Worm (Caenorhabditis elegans) whole organism, mixed stage, embryonic: ENCODE measurements around the gene twk-39.

Source experiments
- blmp-1 ChIP-seq: fragments of 150-350 bp; optimal IDR thresholded peaks from 2 replicates; lab custom pipeline; 2014; ENCODE audit warnings: missing biosample characterization, missing genetic modification characterization
- ces-1 ChIP-seq: fragments of 150-350 bp; optimal IDR thresholded peaks from 2 replicates; lab custom pipeline; 2014; ENCODE audit warnings: missing biosample characterization, missing genetic modification reagents, missing genetic modification characterization
- drap-1 ChIP-seq: fragments of 200-800 bp; sonication (Bioruptor generic); optimal IDR thresholded peaks from 3 replicates; lab custom pipeline; 2018; ENCODE audit warnings: mild to moderate bottlenecking, missing genetic modification characterization, missing compliant biosample characterization
- elt-1 ChIP-seq: sonication (generic microtip); optimal IDR thresholded peaks from 2 replicates; lab custom pipeline; 2017; ENCODE audit warnings: missing genetic modification characterization, mild to moderate bottlenecking, missing compliant biosample characterization, antibody characterized with exemption, moderate library complexity, borderline replicate concordance; ENCODE audit not compliant: insufficient read depth
- elt-3 ChIP-seq: fragments of 150-350 bp; optimal IDR thresholded peaks from 2 replicates; lab custom pipeline; 2014; ENCODE audit warnings: missing biosample characterization, missing genetic modification characterization
- lin-13 ChIP-seq: fragments of 150-350 bp; optimal IDR thresholded peaks from 2 replicates; lab custom pipeline; 2014; ENCODE audit warnings: missing biosample characterization, missing genetic modification characterization
- mab-5 ChIP-seq: fragments of 150-350 bp; optimal IDR thresholded peaks from 2 replicates; lab custom pipeline; 2014; ENCODE audit warnings: missing biosample characterization, missing genetic modification characterization
- nhr-12 ChIP-seq: fragments of 150-350 bp; optimal IDR thresholded peaks from 2 replicates; lab custom pipeline; 2014; ENCODE audit warnings: missing biosample characterization, missing genetic modification characterization
- nhr-237 ChIP-seq: fragments of 150-350 bp; optimal IDR thresholded peaks from 2 replicates; lab custom pipeline; 2014; ENCODE audit warnings: missing biosample characterization, missing genetic modification characterization
- nhr-28 ChIP-seq: fragments of 150-350 bp; optimal IDR thresholded peaks from 2 replicates; lab custom pipeline; 2014; ENCODE audit warnings: missing biosample characterization, missing genetic modification characterization
- nhr-76 ChIP-seq: sonication (generic microtip); optimal IDR thresholded peaks from 2 replicates; lab custom pipeline; 2017; ENCODE audit warnings: missing biosample characterization, missing genetic modification characterization
- unc-62 ChIP-seq: fragments of 150-350 bp; optimal IDR thresholded peaks from 2 replicates; lab custom pipeline; 2014; ENCODE audit warnings: missing biosample characterization, missing genetic modification reagents, missing genetic modification characterization
- ztf-11 ChIP-seq: fragments of 150-350 bp; optimal IDR thresholded peaks from 2 replicates; lab custom pipeline; 2014; ENCODE audit warnings: missing biosample characterization, missing genetic modification characterization

DNA sequence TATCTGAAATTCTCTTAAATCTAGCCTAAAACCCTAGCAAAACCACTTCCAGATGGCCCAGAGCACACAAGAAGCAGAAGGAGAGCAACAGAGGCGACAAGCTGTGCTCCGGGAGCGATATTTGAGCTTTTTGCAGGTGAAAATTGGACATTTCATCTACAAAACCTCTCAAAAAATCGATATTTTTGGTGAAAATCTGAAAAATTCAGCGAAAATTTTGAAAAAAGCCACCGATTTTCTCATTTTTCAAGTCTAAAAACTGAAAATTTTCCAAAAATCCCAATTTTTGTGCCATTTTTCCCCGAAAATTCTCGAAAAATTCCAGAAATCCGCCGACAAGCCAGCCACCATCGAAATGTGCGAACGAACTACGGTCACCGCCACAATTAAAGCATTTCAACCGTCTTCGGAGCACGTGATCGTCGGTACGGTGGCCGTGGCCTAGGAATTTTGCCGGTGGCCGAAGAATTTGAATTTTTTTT lies 15.3 kb upstream of the twk-39 start, which contains the start of gene C24H11.5:
- TF ChIP-seq blmp-1 (no peak), nhr-76 (tag; lab: Kevin White, UChicago) (no peak), elt-1 (tag; lab: Kevin White, UChicago) (no peak), lin-13 (tag; lab: Kevin White, UChicago) (no peak), nhr-237 (no peak), ces-1 (GFP tag; lab: Kevin White, UChicago) (no peak), nhr-12 (tag; lab: Kevin White, UChicago) (no peak), ztf-11 (tag; lab: Kevin White, UChicago) (no peak), mab-5 (no peak), drap-1 (no peak), elt-3 (tag; lab: Kevin White, UChicago) (no peak), nhr-28 (no peak), unc-62 (GFP tag; lab: Kevin White, UChicago) (no peak)
